Fruit fly (Drosophila melanogaster) whole organism, prepupa: ENCODE measurements around the gene Sirt1.

Experiments used
- Blimp-1 ChIP-seq: fragments of 200-800 bp; sonication (Bioruptor generic); optimal IDR thresholded peaks from 3 replicates; lab custom pipeline; 2017; ENCODE audit warnings: missing biosample characterization, missing genetic modification characterization, mild to moderate bottlenecking, moderate library complexity, missing genetic modification reagents
- CG16779 ChIP-seq: fragments of 200-800 bp; sonication (Bioruptor generic); optimal IDR thresholded peaks from 3 replicates; lab custom pipeline; 2017; ENCODE audit warnings: missing biosample characterization, mild to moderate bottlenecking, missing genetic modification characterization
- CG3032 ChIP-seq: fragments of 200-800 bp; optimal IDR thresholded peaks from 2 replicates; lab custom pipeline; 2019; ENCODE audit warnings: missing biosample characterization, mild to moderate bottlenecking, missing genetic modification characterization, moderate library complexity
- CG32006 ChIP-seq: fragments of 200-800 bp; sonication (Bioruptor generic); optimal IDR thresholded peaks from 3 replicates; lab custom pipeline; 2017; ENCODE audit warnings: missing biosample characterization, mild to moderate bottlenecking, missing genetic modification characterization
- CG34406 ChIP-seq: fragments of 200-800 bp; sonication (Bioruptor generic); optimal IDR thresholded peaks from 3 replicates; lab custom pipeline; 2016; ENCODE audit warnings: missing biosample characterization, missing genetic modification characterization
- CG4318 ChIP-seq: fragments of 200-800 bp; sonication (Bioruptor generic); optimal IDR thresholded peaks from 3 replicates; lab custom pipeline; 2017; ENCODE audit warnings: missing biosample characterization, mild to moderate bottlenecking, missing genetic modification characterization
- CG6808 ChIP-seq: fragments of 200-800 bp; sonication (Bioruptor generic); optimal IDR thresholded peaks from 3 replicates; lab custom pipeline; 2017; ENCODE audit warnings: missing biosample characterization, missing genetic modification characterization, mild to moderate bottlenecking, moderate library complexity, missing genetic modification reagents
- CG6854 ChIP-seq: fragments of 200-800 bp; sonication (Bioruptor generic); optimal IDR thresholded peaks from 2 replicates; lab custom pipeline; 2017; ENCODE audit warnings: missing biosample characterization, mild to moderate bottlenecking, missing genetic modification characterization
- CG7368 ChIP-seq: fragments of 200-800 bp; sonication (Bioruptor generic); optimal IDR thresholded peaks from 3 replicates; lab custom pipeline; 2016; ENCODE audit warnings: missing biosample characterization, missing genetic modification characterization
- Gug ChIP-seq: fragments of 200-800 bp; sonication (Bioruptor generic); IDR thresholded peaks from 2 replicates; pipeline ENCODE4 v1.3.6; 2022; ENCODE audit warnings: missing biosample characterization, missing genetic modification characterization
- Sox15 ChIP-seq: fragments of 200-800 bp; sonication (Bioruptor generic); optimal IDR thresholded peaks from 3 replicates; lab custom pipeline; 2016; ENCODE audit warnings: missing biosample characterization, missing genetic modification characterization
- fkh ChIP-seq: fragments of 200-800 bp; sonication (Bioruptor generic); optimal IDR thresholded peaks from 3 replicates; lab custom pipeline; 2017; ENCODE audit warnings: missing biosample characterization, mild to moderate bottlenecking, missing genetic modification characterization, moderate library complexity
- svp ChIP-seq: fragments of 200-800 bp; sonication (Bioruptor generic); peaks from one replicate; lab custom pipeline; 2016; ENCODE audit warnings: missing biosample characterization, missing genetic modification characterization
- topi ChIP-seq: fragments of 200-800 bp; sonication (Bioruptor generic); optimal IDR thresholded peaks from 3 replicates; lab custom pipeline; 2016; ENCODE audit warnings: missing biosample characterization, missing genetic modification characterization

DNA sequence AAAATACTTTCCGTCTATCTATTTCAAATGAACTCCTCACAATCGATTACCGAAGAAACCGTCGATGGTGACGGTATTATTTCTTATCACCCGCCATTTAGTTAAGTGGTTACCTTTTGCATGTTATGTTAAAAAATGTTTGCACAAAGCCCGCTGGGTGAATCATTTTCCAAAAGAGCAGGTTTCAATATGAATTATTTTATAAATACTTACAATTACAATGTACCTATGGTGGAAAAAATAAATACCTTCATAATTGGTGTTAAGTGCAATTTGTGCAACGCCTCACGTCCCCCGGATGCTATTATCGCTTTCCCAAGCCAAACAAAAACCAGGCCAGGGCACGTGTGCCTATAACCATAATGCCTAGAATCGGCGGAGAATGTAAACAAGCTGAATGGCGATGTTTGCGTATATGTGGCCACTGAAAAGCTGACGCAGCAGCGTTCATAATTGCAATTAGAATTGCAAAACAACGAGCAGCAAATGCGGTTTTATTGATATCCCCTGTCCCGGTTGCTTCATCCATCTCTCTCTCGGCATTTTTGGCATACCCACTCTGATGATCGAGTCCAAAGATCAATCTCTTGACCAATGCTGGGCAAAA, 41.6 kb downstream of the Sirt1 start:
- no peak for TF ChIP-seq CG4318 (GFP tag; lab: Kevin White, UChicago)
- no peak for TF ChIP-seq svp
- TF ChIP-seq Blimp-1 (GFP tag; lab: Kevin White, UChicago), result no peak
- no peak for TF ChIP-seq CG3032 (tag; lab: Kevin White, UChicago)
- TF ChIP-seq CG6854 (GFP tag; lab: Kevin White, UChicago), result no peak
- no peak for TF ChIP-seq CG32006
- no peak for TF ChIP-seq CG16779
- TF ChIP-seq fkh (GFP tag; lab: Kevin White, UChicago), result no peak
- TF ChIP-seq CG6808 (GFP tag; lab: Kevin White, UChicago), result no peak
- TF ChIP-seq topi (GFP tag; lab: Kevin White, UChicago), result no peak
- no peak for TF ChIP-seq CG7368 (GFP tag; lab: Kevin White, UChicago)
- no peak for TF ChIP-seq CG34406 (GFP tag; lab: Kevin White, UChicago)
- no peak for TF ChIP-seq Sox15 (GFP tag; lab: Kevin White, UChicago)
- no peak for TF ChIP-seq Gug
